Worm (Caenorhabditis elegans) whole organism, L4 larva: ENCODE measurements around the gene cdh-9.

Experiments
- F26F4.8 ChIP-seq: fragments of 200-800 bp; sonication (Bioruptor generic); conservative IDR thresholded peaks from 2 replicates; pipeline ENCODE4 v1.3.6; 2022; ENCODE audit warnings: missing genetic modification characterization, missing compliant biosample characterization
- F44E2.7 ChIP-seq: fragments of 200-800 bp; sonication (Bioruptor generic); IDR thresholded peaks from 2 replicates; pipeline ENCODE4 v2.1.2; 2022; ENCODE audit warnings: missing genetic modification characterization, missing compliant biosample characterization
- T20F7.1 ChIP-seq: fragments of 200-800 bp; sonication (Bioruptor generic); optimal IDR thresholded peaks from 2 replicates; lab custom pipeline; 2018; ENCODE audit warnings: mild to moderate bottlenecking, missing genetic modification characterization, missing compliant biosample characterization
- aha-1 ChIP-seq: fragments of 150-350 bp; peaks from one replicate; lab custom pipeline; 2014; ENCODE audit warnings: missing biosample characterization, missing genetic modification characterization
- aly-2 ChIP-seq: sonication (generic microtip); optimal IDR thresholded peaks from 2 replicates; lab custom pipeline; 2018; ENCODE audit warnings: missing biosample characterization, missing genetic modification characterization
- ceh-20 ChIP-seq: fragments of 200-800 bp; sonication (Bioruptor generic); IDR thresholded peaks from 2 replicates; pipeline ENCODE4 v1.3.6; 2022; ENCODE audit warnings: missing genetic modification reagents, missing genetic modification characterization, missing compliant biosample characterization
- ceh-28 ChIP-seq: fragments of 150-350 bp; optimal IDR thresholded peaks from 2 replicates; lab custom pipeline; 2014; ENCODE audit warnings: missing biosample characterization, missing genetic modification reagents, missing genetic modification characterization
- ceh-44 ChIP-seq: fragments of 200-800 bp; sonication (Bioruptor generic); IDR thresholded peaks from 2 replicates; pipeline ENCODE4 v1.3.6; 2022; ENCODE audit warnings: missing genetic modification reagents, missing genetic modification characterization, missing compliant biosample characterization
- ceh-82 ChIP-seq: sonication (generic microtip); optimal IDR thresholded peaks from 2 replicates; lab custom pipeline; 2017; ENCODE audit warnings: missing biosample characterization, missing genetic modification characterization
- ces-1 ChIP-seq: fragments of 150-350 bp; sonication (generic microtip); optimal IDR thresholded peaks from 4 replicates; lab custom pipeline; 2014; ENCODE audit warnings: missing biosample characterization, missing genetic modification reagents, missing genetic modification characterization
- ctbp-1 ChIP-seq: fragments of 200-800 bp; sonication (Bioruptor generic); IDR thresholded peaks from 2 replicates; pipeline ENCODE4 v1.3.6; 2022; ENCODE audit warnings: missing genetic modification reagents, missing genetic modification characterization, missing compliant biosample characterization
- dmd-8 ChIP-seq: fragments of 200-800 bp; sonication (Bioruptor generic); IDR thresholded peaks from 2 replicates; pipeline ENCODE4 v1.3.6; 2022; ENCODE audit warnings: missing genetic modification characterization, missing compliant biosample characterization
- fkh-10 ChIP-seq: fragments of 150-350 bp; optimal IDR thresholded peaks from 2 replicates; lab custom pipeline; 2014; ENCODE audit warnings: missing biosample characterization, missing genetic modification reagents, missing genetic modification characterization
- gei-8 ChIP-seq: fragments of 200-800 bp; sonication (Bioruptor generic); optimal IDR thresholded peaks from 2 replicates; lab custom pipeline; 2018; ENCODE audit warnings: mild to moderate bottlenecking, missing genetic modification characterization, missing compliant biosample characterization
- jun-1 ChIP-seq: fragments of 150-350 bp; optimal IDR thresholded peaks from 2 replicates; lab custom pipeline; 2014; ENCODE audit warnings: missing biosample characterization, missing genetic modification reagents, missing genetic modification characterization
- lin-1 ChIP-seq: fragments of 200-800 bp; sonication (Bioruptor generic); IDR thresholded peaks from 2 replicates; pipeline ENCODE4 v1.3.6; 2022; ENCODE audit warnings: missing genetic modification reagents, missing genetic modification characterization, missing compliant biosample characterization
- lin-29 ChIP-seq: fragments of 200-800 bp; sonication (Bioruptor generic); IDR thresholded peaks from 2 replicates; pipeline ENCODE4 v1.3.6; 2022; ENCODE audit warnings: missing genetic modification reagents, missing genetic modification characterization, missing compliant biosample characterization
- lir-3 ChIP-seq: sonication (generic microtip); optimal IDR thresholded peaks from 2 replicates; lab custom pipeline; 2016; ENCODE audit warnings: mild to moderate bottlenecking, missing genetic modification characterization, missing compliant biosample characterization
- madf-5 ChIP-seq, 2 experiments: fragments of 200-800 bp; sonication (Bioruptor generic); IDR thresholded peaks; 2 replicates each; pipeline ENCODE4 v1.3.6; 2022; ENCODE audit warnings: missing compliant biosample characterization in 2 of 2, missing genetic modification characterization in 2 of 2
- mdt-29 ChIP-seq: fragments of 200-800 bp; sonication (Bioruptor generic); IDR thresholded peaks from 2 replicates; pipeline ENCODE4 v1.3.6; 2022; ENCODE audit warnings: missing genetic modification reagents, missing genetic modification characterization, missing compliant biosample characterization
- nhr-10 ChIP-seq: fragments of 150-350 bp; optimal IDR thresholded peaks from 2 replicates; lab custom pipeline; 2014; ENCODE audit warnings: missing biosample characterization, missing genetic modification characterization
- nhr-102 ChIP-seq: sonication (generic microtip); optimal IDR thresholded peaks from 2 replicates; lab custom pipeline; 2016; ENCODE audit warnings: mild to moderate bottlenecking, missing genetic modification characterization, moderate library complexity, missing compliant biosample characterization
- nhr-111 ChIP-seq: fragments of 200-800 bp; sonication (Bioruptor generic); optimal IDR thresholded peaks from 2 replicates; lab custom pipeline; 2018; ENCODE audit warnings: mild to moderate bottlenecking, missing genetic modification characterization, missing compliant biosample characterization
- nhr-237 ChIP-seq: sonication (generic microtip); optimal IDR thresholded peaks from 2 replicates; lab custom pipeline; 2017; ENCODE audit warnings: missing biosample characterization, missing genetic modification characterization
- nhr-42 ChIP-seq: fragments of 200-800 bp; sonication (Bioruptor generic); IDR thresholded peaks from 2 replicates; pipeline ENCODE4 v1.3.6; 2022; ENCODE audit warnings: missing genetic modification characterization, missing compliant biosample characterization
- nhr-77 ChIP-seq: fragments of 150-350 bp; optimal IDR thresholded peaks from 2 replicates; lab custom pipeline; 2014; ENCODE audit warnings: missing biosample characterization, missing genetic modification characterization
- pha-4 ChIP-seq, 2 experiments: fragments of 150-350 bp in 1 of 2; fragments of 200-800 bp in 1 of 2; sonication (Bioruptor generic) in 1 of 2; IDR thresholded peaks in 1 of 2; optimal IDR thresholded peaks in 1 of 2; 2 replicates each; pipeline versions ENCODE4 v1.3.6 to Lab custom; 2014 to 2022; ENCODE audit warnings: missing genetic modification characterization in 2 of 2, missing genetic modification reagents in 2 of 2, missing biosample characterization in 1 of 2, missing compliant biosample characterization in 1 of 2
- sdz-12 ChIP-seq: fragments of 200-800 bp; sonication (Bioruptor generic); optimal IDR thresholded peaks from 2 replicates; lab custom pipeline; 2018; ENCODE audit warnings: mild to moderate bottlenecking, missing genetic modification characterization, missing compliant biosample characterization
- set-16 ChIP-seq: fragments of 200-800 bp; sonication (Bioruptor generic); IDR thresholded peaks from 2 replicates; pipeline ENCODE4 v1.3.6; 2022; ENCODE audit warnings: missing genetic modification reagents, missing genetic modification characterization, missing compliant biosample characterization
- snpc-1.2 ChIP-seq: fragments of 200-800 bp; sonication (Bioruptor generic); IDR thresholded peaks from 2 replicates; pipeline ENCODE4 v1.3.6; 2022; ENCODE audit warnings: missing genetic modification reagents, missing genetic modification characterization, missing compliant biosample characterization
- snpc-4 ChIP-seq: fragments of 150-350 bp; optimal IDR thresholded peaks from 2 replicates; lab custom pipeline; 2014; ENCODE audit warnings: missing biosample characterization, missing genetic modification characterization
- unc-62 ChIP-seq, 3 experiments: fragments of 150-350 bp in 1 of 3; sonication (generic microtip); optimal IDR thresholded peaks in 2 of 3; peaks in 1 of 3; 1 replicate in 1 of 3; 2 replicates in 2 of 3; lab custom pipeline; 2014 to 2017; ENCODE audit warnings: missing biosample characterization in 3 of 3, missing genetic modification characterization in 3 of 3, missing genetic modification reagents in 3 of 3, missing genotype in 1 of 3
- vab-7 ChIP-seq: fragments of 200-800 bp; sonication (Bioruptor generic); IDR thresholded peaks from 2 replicates; pipeline ENCODE4 v1.3.6; 2022; ENCODE audit warnings: missing genetic modification reagents, missing genetic modification characterization, missing compliant biosample characterization

The cdh-9 gene

ce11 chrX:16571877-16572276, 23.2 kb upstream of the cdh-9 start:
- TF ChIP-seq aha-1 (peak; percentile 61), unc-62 (GFP tag; optimal IDR thresholded peaks at IDR 0.05 in 1 of 2; lab: Kevin White, UChicago) (peak in 1 of 2 experiments; percentile 15), unc-62 (tag; optimal IDR thresholded peaks at IDR 0.05; lab: Kevin White, UChicago) (no peak), gei-8 (GFP tag; lab: Kevin White, UChicago) (no peak), sdz-12 (GFP tag; lab: Kevin White, UChicago) (no peak), nhr-10 (tag; lab: Kevin White, UChicago) (no peak)

- no peak for TF ChIP-seq nhr-237 (tag; lab: Kevin White, UChicago)
- peak in 1 of 2 experiments; percentile 94 for TF ChIP-seq unc-62 (GFP tag; optimal IDR thresholded peaks at IDR 0.05 in 1 of 2; lab: Kevin White, UChicago)
- no peak for TF ChIP-seq unc-62 (tag; optimal IDR thresholded peaks at IDR 0.05; lab: Kevin White, UChicago)
These were observed 20.7 kb upstream of the cdh-9 start for ce11 chrX:16574303-16574702.

ce11 chrX:16575262-16575661, 19.8 kb upstream of the cdh-9 start:
- TF ChIP-seq nhr-111 (GFP tag; lab: Kevin White, UChicago) (no peak), lin-1 (GFP tag; lab: Robert Waterston, UW) (no peak), ceh-82 (tag; lab: Kevin White, UChicago) (no peak), mdt-29 (GFP tag; lab: Robert Waterston, UW) (no peak), vab-7 (GFP tag; lab: Robert Waterston, UW) (no peak), nhr-102 (tag; lab: Kevin White, UChicago) (no peak), snpc-1.2 (GFP tag; lab: Robert Waterston, UW) (no peak), ceh-28 (tag; lab: Kevin White, UChicago) (no peak), nhr-77 (no peak), T20F7.1 (GFP tag; lab: Kevin White, UChicago) (no peak), lir-3 (tag; lab: Kevin White, UChicago) (no peak), F26F4.8 (GFP tag; lab: Robert Waterston, UW) (no peak), ceh-44 (GFP tag; lab: Robert Waterston, UW) (no peak), jun-1 (tag; lab: Kevin White, UChicago) (no peak), lin-29 (GFP tag; lab: Robert Waterston, UW) (no peak)

ce11 chrX:16579303-16579795, 15.7 kb upstream of the cdh-9 start, which contains the start of gene ser-1:
Gene ser-1 (plus strand): TSS chrX:16579745.
- no peak for TF ChIP-seq vab-7 (GFP tag; lab: Robert Waterston, UW)
- TF ChIP-seq snpc-4 (tag; lab: Kevin White, UChicago), result no peak
- no peak for TF ChIP-seq aly-2 (tag; lab: Kevin White, UChicago)
- TF ChIP-seq dmd-8, result peak; percentile 50; the same call in 1 of the 2 replicates
- peak; percentile 67 for TF ChIP-seq aha-1
- no peak for TF ChIP-seq pha-4 (GFP tag; IDR thresholded peaks at IDR 0.05; lab: Robert Waterston, UW)
- no peak for TF ChIP-seq pha-4 (tag; optimal IDR thresholded peaks at IDR 0.05; lab: Kevin White, UChicago)
- TF ChIP-seq set-16 (GFP tag; lab: Robert Waterston, UW), result peak; percentile 46; the same call in 1 of the 2 replicates
- 0 out of 2 replicates have a peak, but pooled peaks have one; percentile 31 for TF ChIP-seq nhr-42 (GFP tag; lab: Robert Waterston, UW)
- TF ChIP-seq, all 104 proteins: peak for 4

- TF ChIP-seq ces-1 (GFP tag; lab: Kevin White, UChicago) (peak; percentile 20), F44E2.7 (GFP tag; lab: Robert Waterston, UW) (0 out of 2 replicates have a peak, but pooled peaks have one; percentile 38), unc-62 (GFP tag; optimal IDR thresholded peaks at IDR 0.05 in 1 of 2; lab: Kevin White, UChicago) (peak in 1 of 2 experiments; percentile 14), unc-62 (tag; optimal IDR thresholded peaks at IDR 0.05; lab: Kevin White, UChicago) (no peak), ctbp-1 (GFP tag; lab: Robert Waterston, UW) (0 out of 2 replicates have a peak, but pooled peaks have one; percentile 15), ceh-20 (GFP tag; lab: Robert Waterston, UW) (no peak), madf-5 (GFP tag; IDR thresholded peaks at IDR 0.05; lab: Robert Waterston, UW) (no peak), fkh-10 (GFP tag; lab: Kevin White, UChicago) (peak; percentile 95)
These were observed 6.9 kb upstream of the cdh-9 start for ce11 chrX:16588102-16588501.
